Worm (Caenorhabditis elegans) whole organism, late embryonic: ENCODE data around the gene idpp-13.

Source experiments
- C08G9.2 ChIP-seq: sonication (generic microtip); optimal IDR thresholded peaks from 2 replicates; lab custom pipeline; 2016; ENCODE audit warnings: mild to moderate bottlenecking, missing genetic modification characterization, moderate library complexity, missing compliant biosample characterization
- F13H6.1 ChIP-seq: sonication (generic microtip); optimal IDR thresholded peaks from 2 replicates; lab custom pipeline; 2016; ENCODE audit warnings: missing genetic modification characterization, missing compliant biosample characterization
- ama-1 ChIP-seq: fragments of 150-350 bp; optimal IDR thresholded peaks from 2 replicates; lab custom pipeline; 2014
- ceh-30 ChIP-seq: fragments of 150-350 bp; optimal IDR thresholded peaks from 2 replicates; lab custom pipeline; 2014; ENCODE audit warnings: missing biosample characterization, missing genetic modification characterization
- dmd-4 ChIP-seq: sonication (generic microtip); optimal IDR thresholded peaks from 2 replicates; lab custom pipeline; 2016; ENCODE audit warnings: borderline replicate concordance, missing genetic modification characterization, missing compliant biosample characterization
- pat-9 ChIP-seq: fragments of 200-800 bp; sonication (Bioruptor generic); optimal IDR thresholded peaks from 2 replicates; lab custom pipeline; 2018; ENCODE audit warnings: mild to moderate bottlenecking, missing genetic modification characterization, moderate library complexity, missing compliant biosample characterization
- unc-42 ChIP-seq: sonication (generic microtip); optimal IDR thresholded peaks from 2 replicates; lab custom pipeline; 2016; ENCODE audit warnings: missing genotype, missing genetic modification characterization, missing compliant biosample characterization
- unc-86 ChIP-seq: sonication (generic microtip); optimal IDR thresholded peaks from 2 replicates; lab custom pipeline; 2016; ENCODE audit warnings: missing genetic modification characterization, missing compliant biosample characterization

- TF ChIP-seq F13H6.1 (tag; lab: Kevin White, UChicago) (no peak), C08G9.2 (tag; lab: Kevin White, UChicago) (no peak), pat-9 (no peak), ama-1 (lab: Kevin White, UChicago) (no peak), ceh-30 (tag; lab: Kevin White, UChicago) (no peak), unc-86 (no peak), unc-42 (tag; lab: Kevin White, UChicago) (no peak), dmd-4 (no peak)
Observed at ce11 chrIII:870555-870954, 46.2 kb downstream of the idpp-13 start.
